Fruit fly (Drosophila melanogaster): ENCODE data around the gene CG32100.
A peak's percentile ranks its signal among the peaks of the same experiment; 100 is the strongest.

CG32100 gene

DNA sequence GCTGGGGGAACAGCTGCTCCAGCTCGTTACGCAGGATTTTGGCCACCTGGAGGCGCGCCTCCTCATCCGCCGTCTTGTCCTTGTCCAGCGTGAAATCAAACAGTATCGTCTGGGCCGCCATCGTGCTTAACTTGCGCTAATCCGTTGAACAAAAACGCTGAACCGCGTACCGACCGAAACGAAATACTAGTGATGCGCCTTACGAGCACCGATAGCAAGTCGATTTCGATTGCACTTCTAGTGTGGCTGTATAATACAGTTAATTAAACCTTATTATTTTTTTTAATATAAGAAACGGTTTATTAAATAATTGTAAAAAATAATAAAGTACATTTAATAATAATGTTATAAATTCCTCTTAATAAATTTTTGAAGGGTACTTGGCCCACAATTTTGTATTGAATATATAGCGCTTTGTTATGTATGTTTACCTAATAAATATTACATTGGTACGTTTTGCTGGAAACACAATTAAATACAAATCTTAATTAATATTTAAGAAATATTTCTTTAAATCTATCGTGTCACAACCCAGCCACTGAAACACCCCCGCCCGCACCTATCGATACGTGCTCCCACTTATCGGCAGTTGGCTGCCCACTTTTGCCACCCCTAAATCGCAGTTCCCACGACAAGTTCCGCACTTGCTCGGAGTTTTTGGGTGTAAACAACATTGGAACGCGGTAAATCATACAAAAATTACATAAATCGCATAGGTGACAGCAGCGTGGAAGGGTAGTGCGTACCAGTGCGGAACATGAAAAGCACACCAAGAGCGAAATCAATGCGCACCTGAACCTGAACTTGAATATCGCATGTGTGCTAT, 9.9 kb downstream of the CG32100 start, which contains the start of the genes Sms and INPP5E (continued):
- TF ChIP-seq stwl (tag; optimal IDR thresholded peaks at IDR 0.05) (peak; percentile 25), jumu (GFP tag; optimal IDR thresholded peaks at IDR 0.05) (no peak), slbo (GFP tag; IDR thresholded peaks at IDR 0.05) (peak; percentile 84), CG7928 (GFP tag; optimal IDR thresholded peaks at IDR 0.05) (peak; percentile 35), CG12659 (GFP tag; optimal IDR thresholded peaks at IDR 0.05) (peak; percentile 80), run (tag; optimal IDR thresholded peaks at IDR 0.05) (no peak), CG34224 (GFP tag; IDR thresholded peaks at IDR 0.05; ENCODE audit: partially characterized antibody) (peak; percentile 80), dan (GFP tag; IDR thresholded peaks at IDR 0.05) (no peak), sc (optimal IDR thresholded peaks at IDR 0.05) (no peak), sc (GFP tag; optimal IDR thresholded peaks at IDR 0.05) (no peak), Opbp (GFP tag; IDR thresholded peaks at IDR 0.05; ENCODE audit: partially characterized antibody) (peak; percentile 86), Sry-δ (GFP tag; optimal IDR thresholded peaks at IDR 0.05) (peak; percentile 85), tup (GFP tag; optimal IDR thresholded peaks at IDR 0.05) (peak; percentile 5), CG15696 (tag; optimal IDR thresholded peaks at IDR 0.05) (peak; percentile 59), wor (GFP tag; IDR thresholded peaks at IDR 0.05) (no peak), pho (GFP tag; optimal IDR thresholded peaks at IDR 0.05) (no peak), HLH54F (GFP tag; optimal IDR thresholded peaks at IDR 0.05) (peak; percentile 44), CG8281 (tag; optimal IDR thresholded peaks at IDR 0.05) (no peak), kah (GFP tag; optimal IDR thresholded peaks at IDR 0.05) (no peak), HmgZ (tag; optimal IDR thresholded peaks at IDR 0.05) (peak; percentile 52), sr (GFP tag; IDR thresholded peaks at IDR 0.05) (0 out of 3 replicates have a peak, but pooled peaks have one; percentile 24), dpn (GFP tag; optimal IDR thresholded peaks at IDR 0.05) (peak in 1 of 2 experiments; percentile 55), pnt (GFP tag; optimal IDR thresholded peaks at IDR 0.05) (no peak), CG8944 (GFP tag; optimal IDR thresholded peaks at IDR 0.05) (no peak), trem (tag; optimal IDR thresholded peaks at IDR 0.05) (peak; percentile 73), CG1233 (GFP tag; optimal IDR thresholded peaks at IDR 0.05) (peak; percentile 4), croc (GFP tag; conservative IDR thresholded peaks at IDR 0.05) (no peak), bigmax (GFP tag; optimal IDR thresholded peaks at IDR 0.05) (no peak), hb (GFP tag; IDR thresholded peaks at IDR 0.05; ENCODE audit: partially characterized antibody) (peak; percentile 81), tna (GFP tag; IDR thresholded peaks at IDR 0.05; ENCODE audit: partially characterized antibody) (peak; percentile 82), ind (GFP tag; optimal IDR thresholded peaks at IDR 0.05) (peak; percentile 32), Pdp1 (GFP tag; optimal IDR thresholded peaks at IDR 0.05) (no peak), Hsf (GFP tag; optimal IDR thresholded peaks at IDR 0.05) (peak; percentile 47), CG8924 (tag; optimal IDR thresholded peaks at IDR 0.05) (peak; percentile 75), NC2β (GFP tag; optimal IDR thresholded peaks at IDR 0.05) (no peak), CG10209 (GFP tag; optimal IDR thresholded peaks at IDR 0.05) (peak; percentile 45), CG14667 (GFP tag; IDR thresholded peaks at IDR 0.05) (peak; percentile 48; the same call in 1 of the 2 replicates), CG9797 (GFP tag; optimal IDR thresholded peaks at IDR 0.05) (peak; percentile 57), Aef1 (GFP tag; IDR thresholded peaks at IDR 0.05) (no peak), ranshi (GFP tag; IDR thresholded peaks at IDR 0.05) (no peak; the same call in 1 of the 2 replicates), CG1792 (GFP tag; optimal IDR thresholded peaks at IDR 0.05) (no peak), Vsx1 (GFP tag; optimal IDR thresholded peaks at IDR 0.05) (no peak), CG1529 (GFP tag; optimal IDR thresholded peaks at IDR 0.05) (no peak), sens-2 (GFP tag; IDR thresholded peaks at IDR 0.05) (no peak), cwo (GFP tag; optimal IDR thresholded peaks at IDR 0.05) (no peak), HLHmδ (GFP tag; optimal IDR thresholded peaks at IDR 0.05) (no peak), CG7963 (GFP tag; IDR thresholded peaks at IDR 0.05; ENCODE audit: partially characterized antibody) (peak; percentile 80), CG10654 (GFP tag; optimal IDR thresholded peaks at IDR 0.05) (peak; percentile 7), CG9876 (GFP tag; optimal IDR thresholded peaks at IDR 0.05) (no peak)

All from whole organism, embryonic.